Worm (Caenorhabditis elegans) whole organism, L2 larva: ENCODE data around the gene T24E12.13.

ENCODE experiments used
- ZK546.5 ChIP-seq: sonication (generic microtip); optimal IDR thresholded peaks from 2 replicates; lab custom pipeline; 2017; ENCODE audit warnings: missing biosample characterization, missing genetic modification characterization
- ceh-82 ChIP-seq: fragments of 150-350 bp; optimal IDR thresholded peaks from 2 replicates; lab custom pipeline; 2014; ENCODE audit warnings: missing biosample characterization, missing genetic modification characterization
- crh-2 ChIP-seq: sonication (generic microtip); optimal IDR thresholded peaks from 2 replicates; lab custom pipeline; 2017; ENCODE audit warnings: missing biosample characterization, missing genetic modification characterization
- elt-1 ChIP-seq: fragments of 150-350 bp; optimal IDR thresholded peaks from 2 replicates; lab custom pipeline; 2014; ENCODE audit warnings: missing biosample characterization, missing genetic modification characterization
- elt-3 ChIP-seq: sonication (generic microtip); optimal IDR thresholded peaks from 2 replicates; lab custom pipeline; 2017; ENCODE audit warnings: missing biosample characterization, missing genetic modification characterization
- fos-1 ChIP-seq: fragments of 150-350 bp; optimal IDR thresholded peaks from 2 replicates; lab custom pipeline; 2014; ENCODE audit warnings: missing biosample characterization, missing genetic modification characterization
- mab-5 ChIP-seq: fragments of 150-350 bp; optimal IDR thresholded peaks from 2 replicates; lab custom pipeline; 2014; ENCODE audit warnings: missing biosample characterization, missing genetic modification characterization
- mdl-1 ChIP-seq, 2 experiments: fragments of 150-350 bp in 1 of 2; sonication (generic microtip) in 1 of 2; optimal IDR thresholded peaks; 2 replicates each; lab custom pipeline; 2017; ENCODE audit warnings: missing biosample characterization in 2 of 2, missing genetic modification characterization in 2 of 2
- nhr-11 ChIP-seq: fragments of 150-350 bp; optimal IDR thresholded peaks from 2 replicates; lab custom pipeline; 2014; ENCODE audit warnings: missing biosample characterization, missing genetic modification characterization
- nhr-12 ChIP-seq: fragments of 150-350 bp; optimal IDR thresholded peaks from 2 replicates; lab custom pipeline; 2014; ENCODE audit warnings: missing biosample characterization, missing genetic modification characterization
- nhr-237 ChIP-seq: fragments of 150-350 bp; optimal IDR thresholded peaks from 2 replicates; lab custom pipeline; 2014; ENCODE audit warnings: missing biosample characterization, missing genetic modification characterization
- skn-1 ChIP-seq: sonication (generic microtip); optimal IDR thresholded peaks from 2 replicates; lab custom pipeline; 2017; ENCODE audit warnings: missing biosample characterization, missing genetic modification characterization
- unc-62 ChIP-seq: fragments of 150-350 bp; optimal IDR thresholded peaks from 2 replicates; lab custom pipeline; 2014; ENCODE audit warnings: missing biosample characterization, missing genetic modification reagents, missing genetic modification characterization

ce11 chrII:3775719-3776118 is 11.5 kb upstream of the T24E12.13 start, which contains the start of gene T24E12.3:
- TF ChIP-seq nhr-11 (tag; lab: Kevin White, UChicago) (no peak), crh-2 (tag; lab: Kevin White, UChicago) (no peak), fos-1 (tag; lab: Kevin White, UChicago) (no peak), nhr-12 (tag; lab: Kevin White, UChicago) (no peak), ZK546.5 (tag; lab: Kevin White, UChicago) (no peak), ceh-82 (tag; lab: Kevin White, UChicago) (no peak), unc-62 (GFP tag; lab: Kevin White, UChicago) (no peak), mab-5 (no peak), nhr-237 (no peak), mdl-1 (tag; optimal IDR thresholded peaks at IDR 0.05; lab: Kevin White, UChicago) (no peak), elt-3 (tag; lab: Kevin White, UChicago) (no peak), skn-1 (no peak), elt-1 (tag; lab: Kevin White, UChicago) (no peak)
